Worm (Caenorhabditis elegans) whole organism, L4/young adult: ENCODE data around the gene F58B4.6.

Experiments
- W03F9.2 ChIP-seq: fragments of 150-350 bp; optimal IDR thresholded peaks from 2 replicates; lab custom pipeline; 2014; ENCODE audit warnings: missing biosample characterization, missing genetic modification characterization
- dao-5 ChIP-seq: sonication (generic microtip); optimal IDR thresholded peaks from 2 replicates; lab custom pipeline; 2016; ENCODE audit warnings: missing genotype, missing genetic modification characterization, moderate library complexity, missing compliant biosample characterization

ce11 chrV:10904795-10905194 lies 20.0 kb upstream of the F58B4.6 start:
- TF ChIP-seq dao-5 (tag; lab: Kevin White, UChicago) (no peak), W03F9.2 (no peak)
